Fruit fly (Drosophila melanogaster) Kc167 (cell line): ENCODE measurements around the gene sxe2.

Experiments
- Sin3A ChIP-seq: fragments of >200 bp; optimal IDR thresholded peaks from 2 replicates; lab custom pipeline; 2018; ENCODE audit warnings: missing external identifiers
- h ChIP-seq: fragments of >200 bp; optimal IDR thresholded peaks from 3 replicates; lab custom pipeline; 2018; ENCODE audit warnings: missing external identifiers
- insv ChIP-seq: fragments of >200 bp; optimal IDR thresholded peaks from 3 replicates; lab custom pipeline; 2018; ENCODE audit warnings: missing external identifiers
- psq ChIP-seq: fragments of >200 bp; optimal IDR thresholded peaks from 2 replicates; lab custom pipeline; 2017; ENCODE audit warnings: missing external identifiers

dm6 chr3R:16067494-16067893, 16.2 kb upstream of the sxe2 start, which contains the start of gene CG10185:
- TF ChIP-seq insv (no peak), h (lab: Kevin White, UChicago) (no peak), psq (lab: Kevin White, UChicago) (no peak), Sin3A (lab: Kevin White, UChicago) (no peak)
